Fruit fly (Drosophila melanogaster) whole organism, embryonic: Measurements from ENCODE around the gene hang.

Source experiments
- Ada2b ChIP-seq: fragments of 200-800 bp; sonication (Bioruptor generic); IDR thresholded peaks from 2 replicates; pipeline ENCODE4 v1.3.6; 2022; ENCODE audit warnings: missing biosample characterization, missing genetic modification characterization
- Awh ChIP-seq: fragments of 200-800 bp; sonication (Bioruptor generic); IDR thresholded peaks from 2 replicates; pipeline ENCODE4, ENCODE4 v1.3.6; 2022; ENCODE audit warnings: missing biosample characterization, missing genetic modification characterization
- CG10979 ChIP-seq: fragments of 200-800 bp; sonication (Bioruptor generic); optimal IDR thresholded peaks from 2 replicates; lab custom pipeline; 2018; ENCODE audit warnings: missing biosample characterization, mild to moderate bottlenecking, missing genetic modification characterization, moderate library complexity
- CG1233 ChIP-seq: fragments of 200-800 bp; sonication (Bioruptor generic); optimal IDR thresholded peaks from 4 replicates; lab custom pipeline; 2018; ENCODE audit warnings: missing biosample characterization, mild to moderate bottlenecking, missing genetic modification characterization
- CG13894 ChIP-seq: fragments of 200-800 bp; sonication (Bioruptor generic); optimal IDR thresholded peaks from 3 replicates; lab custom pipeline; 2018; ENCODE audit warnings: missing biosample characterization, mild to moderate bottlenecking, missing genetic modification characterization, moderate library complexity
- CG16863 ChIP-seq: fragments of 200-800 bp; sonication (Bioruptor generic); optimal IDR thresholded peaks from 3 replicates; lab custom pipeline; 2016; ENCODE audit warnings: missing biosample characterization, missing genetic modification characterization
- CG1832 ChIP-seq: fragments of 200-800 bp; sonication (Bioruptor generic); optimal IDR thresholded peaks from 2 replicates; lab custom pipeline; 2017; ENCODE audit warnings: missing biosample characterization, mild to moderate bottlenecking, missing genetic modification characterization, inconsistent platforms
- CG31224 ChIP-seq: fragments of 200-800 bp; sonication (Bioruptor generic); IDR thresholded peaks from 2 replicates; pipeline ENCODE4 v1.3.6; 2022; ENCODE audit warnings: missing biosample characterization, missing genetic modification characterization
- CG31365 ChIP-seq: fragments of 200-800 bp; sonication (Bioruptor generic); optimal IDR thresholded peaks from 2 replicates; lab custom pipeline; 2018; ENCODE audit warnings: missing biosample characterization, mild to moderate bottlenecking, missing genetic modification characterization
- CG31441 ChIP-seq: fragments of 200-800 bp; sonication (Bioruptor generic); IDR thresholded peaks from 2 replicates; pipeline ENCODE4 v1.3.6; 2022; ENCODE audit warnings: missing biosample characterization, missing genetic modification characterization
- CG34224 ChIP-seq: fragments of 200-800 bp; sonication (Bioruptor generic); IDR thresholded peaks from 3 replicates; pipeline ENCODE4 v1.3.6; 2022; ENCODE audit warnings: missing biosample characterization, missing genetic modification characterization; ENCODE audit not compliant: partially characterized antibody
- CG3995 ChIP-seq: fragments of 200-800 bp; sonication (Bioruptor generic); optimal IDR thresholded peaks from 3 replicates; lab custom pipeline; 2016; ENCODE audit warnings: missing biosample characterization, missing genetic modification characterization
- CG43689 ChIP-seq: fragments of 200-800 bp; sonication (Bioruptor generic); IDR thresholded peaks from 2 replicates; pipeline ENCODE4 v1.3.6; 2022; ENCODE audit warnings: missing biosample characterization, missing genetic modification characterization
- CG5180 ChIP-seq: fragments of 200-800 bp; sonication (Bioruptor generic); optimal IDR thresholded peaks from 3 replicates; lab custom pipeline; 2017; ENCODE audit warnings: missing biosample characterization, missing genetic modification characterization, mild to moderate bottlenecking, moderate library complexity, missing genetic modification reagents
- CG9797 ChIP-seq: fragments of 200-800 bp; sonication (Bioruptor generic); optimal IDR thresholded peaks from 3 replicates; lab custom pipeline; 2018; ENCODE audit warnings: missing biosample characterization, mild to moderate bottlenecking, missing genetic modification characterization
- D19A ChIP-seq: fragments of 200-800 bp; optimal IDR thresholded peaks from 3 replicates; lab custom pipeline; 2019; ENCODE audit warnings: missing biosample characterization, mild to moderate bottlenecking, missing genetic modification characterization, moderate library complexity
- Doc3 ChIP-seq: fragments of 200-800 bp; sonication (Bioruptor generic); IDR thresholded peaks from 3 replicates; pipeline ENCODE4 v1.3.6; 2022; ENCODE audit warnings: missing biosample characterization, missing genetic modification characterization; ENCODE audit not compliant: partially characterized antibody
- HHEX ChIP-seq: fragments of 200-800 bp; sonication (Bioruptor generic); optimal IDR thresholded peaks from 3 replicates; lab custom pipeline; 2017; ENCODE audit warnings: missing biosample characterization, mild to moderate bottlenecking, missing genetic modification characterization, missing genetic modification reagents
- HLH4C ChIP-seq: fragments of 200-800 bp; sonication (Bioruptor generic); IDR thresholded peaks from 3 replicates; pipeline ENCODE4 v1.3.6; 2022; ENCODE audit warnings: missing biosample characterization, missing genetic modification characterization; ENCODE audit not compliant: partially characterized antibody
- Hr78 ChIP-seq, 2 experiments: fragments of 200-800 bp in 1 of 2; fragments of >200 bp in 1 of 2; sonication (Bioruptor generic) in 1 of 2; optimal IDR thresholded peaks; 2 replicates each; lab custom pipeline; 2017 to 2019; ENCODE audit warnings: missing biosample characterization in 2 of 2, missing genetic modification characterization in 2 of 2, mild to moderate bottlenecking in 1 of 2, moderate library complexity in 1 of 2
- Med ChIP-seq: fragments of 200-800 bp; sonication (Bioruptor generic); peaks from one replicate; lab custom pipeline; 2016; ENCODE audit warnings: missing biosample characterization, missing genetic modification characterization, mild to moderate bottlenecking, inconsistent platforms, moderate library complexity
- NC2α ChIP-seq: fragments of 200-800 bp; sonication (Bioruptor generic); optimal IDR thresholded peaks from 2 replicates; lab custom pipeline; 2016; ENCODE audit warnings: missing biosample characterization, missing genetic modification characterization
- NC2β ChIP-seq: fragments of 200-800 bp; sonication (Bioruptor generic); optimal IDR thresholded peaks from 2 replicates; lab custom pipeline; 2016; ENCODE audit warnings: missing biosample characterization, missing genetic modification characterization
- Nf-YA ChIP-seq: fragments of 200-800 bp; sonication (Bioruptor generic); IDR thresholded peaks from 2 replicates; pipeline ENCODE4 v1.3.6; 2022; ENCODE audit warnings: missing biosample characterization, missing genetic modification characterization
- Sin3A ChIP-seq: fragments of >200 bp; optimal IDR thresholded peaks from 2 replicates; lab custom pipeline; 2018
- Sox100B ChIP-seq: fragments of 200-800 bp; sonication (Bioruptor generic); optimal IDR thresholded peaks from 3 replicates; lab custom pipeline; 2018; ENCODE audit warnings: missing biosample characterization, mild to moderate bottlenecking, missing genetic modification characterization
- Ssrp ChIP-seq: fragments of 200-800 bp; sonication (Bioruptor generic); optimal IDR thresholded peaks from 2 replicates; lab custom pipeline; 2018; ENCODE audit warnings: missing biosample characterization, mild to moderate bottlenecking, missing genetic modification characterization, moderate library complexity
- Tbp ChIP-seq: fragments of >200 bp; optimal IDR thresholded peaks from 2 replicates; lab custom pipeline; 2018; ENCODE audit warnings: missing biosample characterization, missing genetic modification characterization
- Vsx1 ChIP-seq: fragments of 200-800 bp; sonication (Bioruptor generic); optimal IDR thresholded peaks from 2 replicates; lab custom pipeline; 2017; ENCODE audit warnings: missing biosample characterization, mild to moderate bottlenecking, missing genetic modification characterization, missing genetic modification reagents
- Xbp1 ChIP-seq: fragments of 200-800 bp; sonication (Bioruptor generic); optimal IDR thresholded peaks from 3 replicates; lab custom pipeline; 2016; ENCODE audit warnings: missing biosample characterization, mild to moderate bottlenecking, missing genetic modification characterization
- abd-A ChIP-seq: fragments of 200-800 bp; sonication (Bioruptor generic); optimal IDR thresholded peaks from 3 replicates; lab custom pipeline; 2019; ENCODE audit warnings: missing biosample characterization, mild to moderate bottlenecking, missing genetic modification characterization, moderate library complexity
- bsh ChIP-seq, 2 experiments: fragments of 200-800 bp; sonication (Bioruptor generic); optimal IDR thresholded peaks; 2 replicates each; lab custom pipeline; 2017 to 2018; ENCODE audit warnings: mild to moderate bottlenecking in 2 of 2, missing biosample characterization in 2 of 2, missing genetic modification characterization in 2 of 2, moderate library complexity in 1 of 2
- crp ChIP-seq, 2 experiments: fragments of 200-800 bp; sonication (Bioruptor generic); optimal IDR thresholded peaks; 2 replicates in 1 of 2; 3 replicates in 1 of 2; lab custom pipeline; 2017; ENCODE audit warnings: missing biosample characterization in 2 of 2, missing genetic modification characterization in 2 of 2, mild to moderate bottlenecking in 1 of 2, moderate library complexity in 1 of 2
- dysf ChIP-seq: fragments of 200-800 bp; sonication (Bioruptor generic); IDR thresholded peaks from 3 replicates; pipeline ENCODE4 v1.3.6; 2022; ENCODE audit warnings: missing biosample characterization, missing genetic modification characterization
- fd3F ChIP-seq: fragments of 200-800 bp; sonication (Bioruptor generic); optimal IDR thresholded peaks from 2 replicates; lab custom pipeline; 2018; ENCODE audit warnings: missing biosample characterization, mild to moderate bottlenecking, missing genetic modification characterization, moderate library complexity
- fd96Cb ChIP-seq: fragments of 200-800 bp; sonication (Bioruptor generic); optimal IDR thresholded peaks from 2 replicates; lab custom pipeline; 2018; ENCODE audit warnings: missing biosample characterization, mild to moderate bottlenecking, missing genetic modification characterization, moderate library complexity
- fu2 ChIP-seq: fragments of 200-800 bp; sonication (Bioruptor generic); optimal IDR thresholded peaks from 2 replicates; lab custom pipeline; 2016; ENCODE audit warnings: missing biosample characterization, missing genetic modification characterization
- gem ChIP-seq: fragments of 200-800 bp; sonication (Bioruptor generic); optimal IDR thresholded peaks from 2 replicates; lab custom pipeline; 2019; ENCODE audit warnings: missing biosample characterization, mild to moderate bottlenecking, missing genetic modification characterization, moderate library complexity
- gsb ChIP-seq: fragments of 200-800 bp; sonication (Bioruptor generic); IDR thresholded peaks from 2 replicates; pipeline ENCODE4 v1.3.6; 2022; ENCODE audit warnings: missing biosample characterization, missing genetic modification characterization
- gt ChIP-seq: fragments of 200-800 bp; sonication (Bioruptor generic); IDR thresholded peaks from 2 replicates; pipeline ENCODE4 v1.3.6; 2022; ENCODE audit warnings: missing biosample characterization, missing genetic modification characterization
- jing ChIP-seq: fragments of 200-800 bp; sonication (Bioruptor generic); optimal IDR thresholded peaks from 2 replicates; lab custom pipeline; 2018; ENCODE audit warnings: missing biosample characterization, mild to moderate bottlenecking, missing genetic modification characterization
- org-1 ChIP-seq: fragments of 200-800 bp; sonication (Bioruptor generic); optimal IDR thresholded peaks from 2 replicates; lab custom pipeline; 2017; ENCODE audit warnings: missing biosample characterization, missing genetic modification characterization
- prd ChIP-seq, 3 experiments: fragments of >200 bp in 2 of 3; fragments of 200-800 bp in 1 of 3; sonication (Bioruptor generic) in 1 of 3; optimal IDR thresholded peaks in 2 of 3; IDR thresholded peaks in 1 of 3; 2 replicates in 2 of 3; 3 replicates in 1 of 3; pipeline versions ENCODE4 v1.3.6 to Lab custom; 2017 to 2022; ENCODE audit warnings: missing biosample characterization in 1 of 3, missing genetic modification characterization in 1 of 3
- pzg ChIP-seq: fragments of 200-800 bp; sonication (Bioruptor generic); optimal IDR thresholded peaks from 3 replicates; lab custom pipeline; 2018; ENCODE audit warnings: missing biosample characterization, mild to moderate bottlenecking, missing genetic modification characterization, moderate library complexity
- row ChIP-seq: fragments of 200-800 bp; sonication (Bioruptor generic); IDR thresholded peaks from 3 replicates; pipeline ENCODE4 v1.3.6; 2022; ENCODE audit warnings: missing biosample characterization, missing genetic modification characterization
- seq ChIP-seq: fragments of 200-800 bp; sonication (Bioruptor generic); IDR thresholded peaks from 2 replicates; pipeline ENCODE4 v1.3.6; 2022; ENCODE audit warnings: missing biosample characterization, missing genetic modification characterization
- vfl ChIP-seq: fragments of 200-800 bp; sonication (Bioruptor generic); optimal IDR thresholded peaks from 2 replicates; lab custom pipeline; 2016; ENCODE audit warnings: missing biosample characterization, missing genetic modification characterization

The hang gene

dm6 chrX:16383667-16384515 lies 38.7 kb upstream of the hang start (continued):
- TF ChIP-seq Tbp (GFP tag; lab: Kevin White, UChicago) (no peak), Sin3A (no peak), prd (optimal IDR thresholded peaks at IDR 0.05; lab: Kevin White, UChicago) (no peak), prd (GFP tag; IDR thresholded peaks at IDR 0.05; lab: Robert Waterston, UW) (peak; percentile 12; the same call in 1 of the 3 replicates), jing (GFP tag; lab: Kevin White, UChicago) (no peak), Awh (peak; percentile 81), dysf (GFP tag; lab: Robert Waterston, UW) (no peak; the same call in 2 of the 3 replicates), NC2β (GFP tag; lab: Kevin White, UChicago) (peak; percentile 34), gsb (no peak), fd96Cb (peak; percentile 56), Nf-YA (GFP tag; lab: Robert Waterston, UW) (peak; percentile 32; the same call in 1 of the 2 replicates), D19A (tag; lab: Kevin White, UChicago) (peak; percentile 50), CG31224 (GFP tag; lab: Robert Waterston, UW) (peak; percentile 40; the same call in 1 of the 2 replicates), seq (GFP tag; lab: Robert Waterston, UW) (peak; percentile 75), CG31365 (peak; percentile 84), NC2α (GFP tag; lab: Kevin White, UChicago) (peak; percentile 37), Ada2b (GFP tag; lab: Robert Waterston, UW) (no peak; the same call in 1 of the 2 replicates), HLH4C (no peak), org-1 (GFP tag; lab: Kevin White, UChicago) (peak; percentile 64), CG1832 (no peak), gem (tag; lab: Kevin White, UChicago) (peak; percentile 83), CG5180 (GFP tag; lab: Kevin White, UChicago) (peak; percentile 78), crp (GFP tag; optimal IDR thresholded peaks at IDR 0.05; lab: Kevin White, UChicago) (no peak), CG31441 (GFP tag; lab: Robert Waterston, UW) (no peak; the same call in 1 of the 2 replicates), HHEX (GFP tag; lab: Kevin White, UChicago) (peak; percentile 86), gt (GFP tag; lab: Robert Waterston, UW) (no peak), CG10979 (tag; lab: Kevin White, UChicago) (peak; percentile 47), CG43689 (GFP tag; lab: Robert Waterston, UW) (no peak), CG9797 (no peak), Ssrp (no peak), Xbp1 (no peak), vfl (GFP tag; lab: Kevin White, UChicago) (no peak), CG34224 (GFP tag; lab: Robert Waterston, UW) (no peak), CG1233 (GFP tag; lab: Kevin White, UChicago) (peak; percentile 94), Sox100B (GFP tag; lab: Kevin White, UChicago) (peak; percentile 85), row (GFP tag; lab: Robert Waterston, UW) (no peak), pzg (no peak), CG3995 (GFP tag; lab: Kevin White, UChicago) (peak; percentile 24), CG16863 (no peak), Vsx1 (GFP tag; lab: Kevin White, UChicago) (no peak), bsh (GFP tag; optimal IDR thresholded peaks at IDR 0.05; lab: Kevin White, UChicago) (peak in 1 of 2 experiments; percentile 80), fd3F (GFP tag; lab: Kevin White, UChicago) (peak; percentile 86), Med (GFP tag; lab: Kevin White, UChicago) (peak; percentile 90), fu2 (no peak), Hr78 (GFP tag; optimal IDR thresholded peaks at IDR 0.05; lab: Kevin White, UChicago) (peak in 1 of 2 experiments; percentile 13), Doc3 (GFP tag; lab: Robert Waterston, UW) (no peak), CG13894 (tag; lab: Kevin White, UChicago) (peak; percentile 91), abd-A (no peak)
